Worm (Caenorhabditis elegans): ENCODE data around the gene srr-10.

ce11 chrV:7745386-7745785 is 10.0 kb downstream of the srr-10 start:
- TF ChIP-seq daf-16 (GFP tag; optimal IDR thresholded peaks at IDR 0.05) (no peak), daf-16 (tag; optimal IDR thresholded peaks at IDR 0.05) (no peak), nhr-77 (tag; optimal IDR thresholded peaks at IDR 0.05) (no peak), fos-1 (tag; optimal IDR thresholded peaks at IDR 0.05) (no peak), R02D3.7 (tag; optimal IDR thresholded peaks at IDR 0.05) (no peak), mes-2 (tag; optimal IDR thresholded peaks at IDR 0.05; ENCODE audit: poor library complexity, severe bottlenecking) (no peak), daf-12 (tag; optimal IDR thresholded peaks at IDR 0.05) (no peak)
